Fruit fly (Drosophila melanogaster) whole organism, embryonic: Measurements from ENCODE around the gene CG1703.
A peak's percentile ranks its signal among the peaks of the same experiment; 100 is the strongest.

ENCODE experiments used
- BtbVII ChIP-seq: fragments of 200-800 bp; sonication (Bioruptor generic); optimal IDR thresholded peaks from 3 replicates; lab custom pipeline; 2017; ENCODE audit warnings: missing biosample characterization, mild to moderate bottlenecking, missing genetic modification characterization
- C15 ChIP-seq: fragments of 200-800 bp; sonication (Bioruptor generic); IDR thresholded peaks from 3 replicates; pipeline ENCODE4 v1.3.6; 2022; ENCODE audit warnings: missing biosample characterization, missing genetic modification characterization
- CG10274 ChIP-seq: fragments of 200-800 bp; sonication (Bioruptor generic); optimal IDR thresholded peaks from 3 replicates; lab custom pipeline; 2017; ENCODE audit warnings: missing biosample characterization, mild to moderate bottlenecking, missing genetic modification characterization
- CG10959 ChIP-seq: fragments of 200-800 bp; sonication (Bioruptor generic); IDR thresholded peaks from 2 replicates; pipeline ENCODE4 v1.3.6; 2022; ENCODE audit warnings: missing biosample characterization, missing genetic modification characterization
- CG11696 ChIP-seq: fragments of 200-800 bp; sonication (Bioruptor generic); IDR thresholded peaks from 2 replicates; pipeline ENCODE4 v1.3.6; 2022; ENCODE audit warnings: missing biosample characterization, missing genetic modification characterization
- CG14050 ChIP-seq: fragments of 200-800 bp; sonication (Bioruptor generic); IDR thresholded peaks from 3 replicates; pipeline ENCODE4 v1.3.6; 2022; ENCODE audit warnings: missing biosample characterization, missing genetic modification characterization
- CG17912 ChIP-seq: fragments of 200-800 bp; sonication (Bioruptor generic); optimal IDR thresholded peaks from 2 replicates; lab custom pipeline; 2018; ENCODE audit warnings: missing biosample characterization, mild to moderate bottlenecking, missing genetic modification characterization
- CG2199 ChIP-seq: fragments of 200-800 bp; sonication (Bioruptor generic); IDR thresholded peaks from 3 replicates; pipeline ENCODE4 v1.3.6; 2022; ENCODE audit warnings: missing biosample characterization, missing genetic modification characterization
- CG2712 ChIP-seq: fragments of 200-800 bp; optimal IDR thresholded peaks from 3 replicates; lab custom pipeline; 2019; ENCODE audit warnings: missing biosample characterization, mild to moderate bottlenecking, missing genetic modification characterization, moderate library complexity
- CG3065 ChIP-seq: fragments of 200-800 bp; sonication (Bioruptor generic); optimal IDR thresholded peaks from 2 replicates; lab custom pipeline; 2016; ENCODE audit warnings: missing biosample characterization, missing genetic modification characterization
- CG31365 ChIP-seq: fragments of 200-800 bp; sonication (Bioruptor generic); optimal IDR thresholded peaks from 2 replicates; lab custom pipeline; 2018; ENCODE audit warnings: missing biosample characterization, mild to moderate bottlenecking, missing genetic modification characterization
- CG32767 ChIP-seq: fragments of 200-800 bp; sonication (Bioruptor generic); IDR thresholded peaks from 2 replicates; pipeline ENCODE4 v1.3.6; 2022; ENCODE audit warnings: missing biosample characterization, missing genetic modification characterization
- CG4282 ChIP-seq: fragments of 200-800 bp; sonication (Bioruptor generic); optimal IDR thresholded peaks from 2 replicates; lab custom pipeline; 2016; ENCODE audit warnings: missing biosample characterization, missing genetic modification characterization
- CG7786 ChIP-seq: fragments of 200-800 bp; sonication (Bioruptor generic); optimal IDR thresholded peaks from 2 replicates; lab custom pipeline; 2016; ENCODE audit warnings: missing biosample characterization, missing genetic modification characterization
- CG9932 ChIP-seq: fragments of 200-800 bp; sonication (Bioruptor generic); IDR thresholded peaks from 2 replicates; pipeline ENCODE4 v1.3.6; 2022; ENCODE audit warnings: missing biosample characterization, missing genetic modification characterization
- CrebB ChIP-seq: fragments of 200-800 bp; sonication (Bioruptor generic); optimal IDR thresholded peaks from 3 replicates; lab custom pipeline; 2018; ENCODE audit warnings: missing biosample characterization, mild to moderate bottlenecking, missing genetic modification characterization
- D19B ChIP-seq: fragments of 200-800 bp; sonication (Bioruptor generic); optimal IDR thresholded peaks from 2 replicates; lab custom pipeline; 2017; ENCODE audit warnings: missing biosample characterization, mild to moderate bottlenecking, missing genetic modification characterization
- Ets65A ChIP-seq: fragments of 200-800 bp; sonication (Bioruptor generic); peaks from one replicate; lab custom pipeline; 2016; ENCODE audit warnings: missing biosample characterization, missing genetic modification characterization
- H2.0 ChIP-seq: fragments of 200-800 bp; sonication (Bioruptor generic); IDR thresholded peaks from 2 replicates; pipeline ENCODE4 v1.3.6; 2022; ENCODE audit warnings: missing biosample characterization, missing genetic modification characterization
- Hr51 ChIP-seq, 2 experiments: fragments of 200-800 bp; sonication (Bioruptor generic); optimal IDR thresholded peaks; 2 replicates in 1 of 2; 3 replicates in 1 of 2; lab custom pipeline; 2016 to 2018; ENCODE audit warnings: missing biosample characterization in 2 of 2, missing genetic modification characterization in 2 of 2, mild to moderate bottlenecking in 1 of 2, moderate library complexity in 1 of 2
- Lpt ChIP-seq: fragments of >200 bp; optimal IDR thresholded peaks from 2 replicates; lab custom pipeline; 2018; ENCODE audit warnings: missing biosample characterization, missing genetic modification characterization
- NK7.1 ChIP-seq: fragments of 200-800 bp; sonication (Bioruptor generic); optimal IDR thresholded peaks from 3 replicates; lab custom pipeline; 2016; ENCODE audit warnings: missing biosample characterization, missing genetic modification characterization
- Nf-YB ChIP-seq: fragments of 200-800 bp; sonication (Bioruptor generic); optimal IDR thresholded peaks from 3 replicates; lab custom pipeline; 2019; ENCODE audit warnings: missing biosample characterization, mild to moderate bottlenecking, missing genetic modification characterization, moderate library complexity
- Optix ChIP-seq: fragments of 200-800 bp; sonication (Bioruptor generic); IDR thresholded peaks from 3 replicates; pipeline ENCODE4 v1.3.6; 2022; ENCODE audit warnings: missing biosample characterization, missing genetic modification characterization
- Rx ChIP-seq: fragments of 200-800 bp; sonication (Bioruptor generic); IDR thresholded peaks from 2 replicates; pipeline ENCODE4 v1.3.6; 2022; ENCODE audit warnings: missing biosample characterization, missing genetic modification characterization
- Sin3A ChIP-seq: fragments of >200 bp; optimal IDR thresholded peaks from 2 replicates; lab custom pipeline; 2018
- Sox102F ChIP-seq: fragments of 200-800 bp; sonication (Bioruptor generic); optimal IDR thresholded peaks from 2 replicates; lab custom pipeline; 2018; ENCODE audit warnings: missing biosample characterization, mild to moderate bottlenecking, missing genetic modification characterization, moderate library complexity
- Taf1 ChIP-seq: fragments of 200-800 bp; sonication (Bioruptor generic); IDR thresholded peaks from 2 replicates; pipeline ENCODE4 v1.3.6; 2022; ENCODE audit warnings: missing biosample characterization, missing genetic modification characterization
- Xrp1 ChIP-seq: fragments of 200-800 bp; sonication (Bioruptor generic); IDR thresholded peaks from 2 replicates; pipeline ENCODE4 v1.3.6; 2022; ENCODE audit warnings: missing biosample characterization, missing genetic modification characterization
- al ChIP-seq: fragments of 200-800 bp; sonication (Bioruptor generic); IDR thresholded peaks from 2 replicates; pipeline ENCODE4 v1.3.6; 2022; ENCODE audit warnings: missing biosample characterization, missing genetic modification characterization
- crc ChIP-seq: fragments of 200-800 bp; sonication (Bioruptor generic); optimal IDR thresholded peaks from 2 replicates; lab custom pipeline; 2016; ENCODE audit warnings: missing biosample characterization, missing genetic modification characterization
- da ChIP-seq: fragments of 200-800 bp; sonication (Bioruptor generic); optimal IDR thresholded peaks from 2 replicates; lab custom pipeline; 2016; ENCODE audit warnings: missing biosample characterization, missing genetic modification characterization
- ems ChIP-seq: fragments of 200-800 bp; sonication (Bioruptor generic); optimal IDR thresholded peaks from 3 replicates; lab custom pipeline; 2016; ENCODE audit warnings: missing biosample characterization, missing genetic modification characterization
- eve ChIP-seq, 2 experiments: fragments of >200 bp; optimal IDR thresholded peaks; 2 replicates each; lab custom pipeline; 2017; ENCODE audit warnings: missing biosample characterization in 2 of 2, missing genetic modification characterization in 2 of 2
- fd102C ChIP-seq: fragments of 200-800 bp; sonication (Bioruptor generic); optimal IDR thresholded peaks from 2 replicates; lab custom pipeline; 2018; ENCODE audit warnings: missing biosample characterization, mild to moderate bottlenecking, missing genetic modification characterization, moderate library complexity
- ftz-f1 ChIP-seq: fragments of 200-800 bp; sonication (Bioruptor generic); optimal IDR thresholded peaks from 2 replicates; lab custom pipeline; 2016; ENCODE audit warnings: missing biosample characterization, missing genetic modification characterization
- gro ChIP-seq: fragments of 200-800 bp; sonication (Bioruptor generic); optimal IDR thresholded peaks from 2 replicates; lab custom pipeline; 2016; ENCODE audit warnings: missing biosample characterization, missing genetic modification characterization
- insv ChIP-seq, 2 experiments: fragments of 200-800 bp; sonication (Bioruptor generic); optimal IDR thresholded peaks; 3 replicates each; lab custom pipeline; 2016 to 2018; ENCODE audit warnings: missing biosample characterization in 2 of 2, missing genetic modification characterization in 2 of 2
- knrl ChIP-seq: fragments of 200-800 bp; sonication (Bioruptor generic); IDR thresholded peaks from 3 replicates; pipeline ENCODE4 v1.3.6; 2022; ENCODE audit warnings: missing biosample characterization, missing genetic modification characterization; ENCODE audit not compliant: partially characterized antibody
- lbe ChIP-seq: fragments of 200-800 bp; sonication (Bioruptor generic); optimal IDR thresholded peaks from 2 replicates; lab custom pipeline; 2016; ENCODE audit warnings: missing biosample characterization, mild to moderate bottlenecking, missing genetic modification characterization
- lola ChIP-seq, 3 experiments: fragments of >200 bp in 2 of 3; fragments of 200-800 bp in 1 of 3; sonication (Bioruptor generic) in 1 of 3; optimal IDR thresholded peaks; 2 replicates each; lab custom pipeline; 2017 to 2019; ENCODE audit warnings: missing biosample characterization in 3 of 3, missing genetic modification characterization in 3 of 3, mild to moderate bottlenecking in 1 of 3, moderate library complexity in 1 of 3
- prd ChIP-seq, 3 experiments: fragments of >200 bp in 2 of 3; fragments of 200-800 bp in 1 of 3; sonication (Bioruptor generic) in 1 of 3; optimal IDR thresholded peaks in 2 of 3; IDR thresholded peaks in 1 of 3; 2 replicates in 2 of 3; 3 replicates in 1 of 3; pipeline versions ENCODE4 v1.3.6 to Lab custom; 2017 to 2022; ENCODE audit warnings: missing biosample characterization in 1 of 3, missing genetic modification characterization in 1 of 3
- repo ChIP-seq: fragments of 200-800 bp; sonication (Bioruptor generic); optimal IDR thresholded peaks from 2 replicates; lab custom pipeline; 2016; ENCODE audit warnings: missing biosample characterization, missing genetic modification characterization
- run ChIP-seq: fragments of 200-800 bp; sonication (Bioruptor generic); optimal IDR thresholded peaks from 3 replicates; lab custom pipeline; 2018; ENCODE audit warnings: missing biosample characterization, mild to moderate bottlenecking, missing genetic modification characterization
- sd ChIP-seq: fragments of 200-800 bp; sonication (Bioruptor generic); optimal IDR thresholded peaks from 3 replicates; lab custom pipeline; 2018; ENCODE audit warnings: missing biosample characterization, mild to moderate bottlenecking, missing genetic modification characterization, moderate library complexity
- sens-2 ChIP-seq: fragments of 200-800 bp; sonication (Bioruptor generic); IDR thresholded peaks from 2 replicates; pipeline ENCODE4 v1.3.6; 2022; ENCODE audit warnings: missing biosample characterization, missing genetic modification characterization
- slp2 ChIP-seq: fragments of 200-800 bp; sonication (Bioruptor generic); optimal IDR thresholded peaks from 2 replicates; lab custom pipeline; 2016; ENCODE audit warnings: missing biosample characterization, missing genetic modification characterization
- sob ChIP-seq: fragments of 200-800 bp; sonication (Bioruptor generic); IDR thresholded peaks from 2 replicates; pipeline ENCODE4 v1.3.6; 2022; ENCODE audit warnings: missing biosample characterization, missing genetic modification characterization
- tap ChIP-seq: fragments of 200-800 bp; optimal IDR thresholded peaks from 3 replicates; lab custom pipeline; 2019; ENCODE audit warnings: missing biosample characterization, mild to moderate bottlenecking, missing genetic modification characterization, moderate library complexity
- trem ChIP-seq: fragments of 200-800 bp; optimal IDR thresholded peaks from 3 replicates; lab custom pipeline; 2019; ENCODE audit warnings: missing biosample characterization, mild to moderate bottlenecking, missing genetic modification characterization, moderate library complexity
- twi ChIP-seq: fragments of 200-800 bp; optimal IDR thresholded peaks from 2 replicates; lab custom pipeline; 2019; ENCODE audit warnings: missing biosample characterization, mild to moderate bottlenecking, missing genetic modification characterization, moderate library complexity
- zf30C ChIP-seq: fragments of 200-800 bp; sonication (Bioruptor generic); optimal IDR thresholded peaks from 3 replicates; lab custom pipeline; 2018; ENCODE audit warnings: missing biosample characterization, mild to moderate bottlenecking, missing genetic modification characterization

CG1703 gene

dm6 chrX:11611645-11612079 is at the start of gene CG1703, which contains the start of gene CG2247 (continued):
- TF ChIP-seq fd102C = no peak
- TF ChIP-seq twi (tag; lab: Kevin White, UChicago) = peak; percentile 52
- TF ChIP-seq eve (GFP tag; optimal IDR thresholded peaks at IDR 0.05; lab: Kevin White, UChicago) = no peak
- no peak for TF ChIP-seq CG17912 (GFP tag; lab: Kevin White, UChicago)
- TF ChIP-seq sd (tag; lab: Kevin White, UChicago) = no peak
- no peak for TF ChIP-seq Sin3A (lab: Kevin White, UChicago)
- no peak for TF ChIP-seq Sox102F (GFP tag; lab: Kevin White, UChicago)
- no peak for TF ChIP-seq D19B (GFP tag; lab: Kevin White, UChicago)
- no peak for TF ChIP-seq CG7786 (GFP tag; lab: Kevin White, UChicago)
- TF ChIP-seq ftz-f1 (GFP tag; lab: Kevin White, UChicago) = no peak
- no peak for TF ChIP-seq CG14050 (GFP tag; lab: Robert Waterston, UW)
- TF ChIP-seq Xrp1 = no peak
- no peak for TF ChIP-seq Taf1 (GFP tag; lab: Robert Waterston, UW)
- no peak for TF ChIP-seq CG4282 (GFP tag; lab: Kevin White, UChicago)
- no peak for TF ChIP-seq crc
- TF ChIP-seq insv (GFP tag; optimal IDR thresholded peaks at IDR 0.05; lab: Kevin White, UChicago) = peak in 1 of 2 experiments; percentile 45
- TF ChIP-seq NK7.1 (GFP tag; lab: Kevin White, UChicago) = no peak
- TF ChIP-seq tap (tag; lab: Kevin White, UChicago) = no peak
- no peak for TF ChIP-seq CG2199 (GFP tag; lab: Robert Waterston, UW)
- TF ChIP-seq CG11696 = no peak
- TF ChIP-seq H2.0 (GFP tag; lab: Robert Waterston, UW) = no peak
- TF ChIP-seq run (tag; lab: Kevin White, UChicago) = no peak
- TF ChIP-seq trem (tag; lab: Kevin White, UChicago) = peak; percentile 76
- no peak for TF ChIP-seq Lpt
- no peak for TF ChIP-seq zf30C (GFP tag; lab: Kevin White, UChicago)
- TF ChIP-seq lola (GFP tag; optimal IDR thresholded peaks at IDR 0.05; lab: Kevin White, UChicago) = peak in 1 of 3 experiments; percentile 2
- no peak for TF ChIP-seq CG32767 (GFP tag; lab: Robert Waterston, UW)
- TF ChIP-seq Nf-YB (GFP tag; lab: Kevin White, UChicago) = no peak
- no peak for TF ChIP-seq Optix (GFP tag; lab: Robert Waterston, UW)
- TF ChIP-seq CG10274 (GFP tag; lab: Kevin White, UChicago) = no peak
- TF ChIP-seq sob (GFP tag; lab: Robert Waterston, UW) = no peak
- TF ChIP-seq CG3065 = no peak
- TF ChIP-seq al (GFP tag; lab: Robert Waterston, UW) = no peak
- TF ChIP-seq slp2 = no peak
- no peak for TF ChIP-seq BtbVII
- no peak for TF ChIP-seq C15
- TF ChIP-seq lbe (GFP tag; lab: Kevin White, UChicago) = no peak
- no peak for TF ChIP-seq Hr51 (GFP tag; optimal IDR thresholded peaks at IDR 0.05; lab: Kevin White, UChicago)
- TF ChIP-seq Rx (GFP tag; lab: Robert Waterston, UW) = no peak
- no peak for TF ChIP-seq da (GFP tag; lab: Kevin White, UChicago)
- TF ChIP-seq CG2712 (tag; lab: Kevin White, UChicago) = peak; percentile 60
- no peak for TF ChIP-seq sens-2
- TF ChIP-seq Ets65A (GFP tag; lab: Kevin White, UChicago) = peak; percentile 28
- no peak for TF ChIP-seq CG9932 (GFP tag; lab: Robert Waterston, UW)
- TF ChIP-seq repo (GFP tag; lab: Kevin White, UChicago) = no peak
- TF ChIP-seq gro (GFP tag; lab: Kevin White, UChicago) = no peak
- no peak for TF ChIP-seq prd (optimal IDR thresholded peaks at IDR 0.05; lab: Kevin White, UChicago)
- TF ChIP-seq prd (GFP tag; IDR thresholded peaks at IDR 0.05; lab: Robert Waterston, UW) = no peak
- no peak for TF ChIP-seq CrebB
- TF ChIP-seq knrl = peak; percentile 88
- TF ChIP-seq CG10959 (GFP tag; lab: Robert Waterston, UW) = no peak
- no peak for TF ChIP-seq ems (GFP tag; lab: Kevin White, UChicago)
- no peak for TF ChIP-seq CG31365 (tag; lab: Kevin White, UChicago)
